Fruit fly (Drosophila melanogaster) Kc167 (cell line): ENCODE results near the gene gammaTub23C.

Source experiments
- Myc ChIP-seq: fragments of >200 bp; optimal IDR thresholded peaks from 2 replicates; lab custom pipeline; 2017; ENCODE audit warnings: missing external identifiers
- Sin3A ChIP-seq: fragments of >200 bp; optimal IDR thresholded peaks from 2 replicates; lab custom pipeline; 2018; ENCODE audit warnings: missing external identifiers
- h ChIP-seq: fragments of >200 bp; optimal IDR thresholded peaks from 3 replicates; lab custom pipeline; 2018; ENCODE audit warnings: missing external identifiers
- insv ChIP-seq: fragments of >200 bp; optimal IDR thresholded peaks from 3 replicates; lab custom pipeline; 2018; ENCODE audit warnings: missing external identifiers
- psq ChIP-seq: fragments of >200 bp; optimal IDR thresholded peaks from 2 replicates; lab custom pipeline; 2017; ENCODE audit warnings: missing external identifiers
- ttk ChIP-seq: sonication (Bioruptor generic); optimal IDR thresholded peaks from 2 replicates; lab custom pipeline; 2017; ENCODE audit warnings: missing external identifiers

DNA sequence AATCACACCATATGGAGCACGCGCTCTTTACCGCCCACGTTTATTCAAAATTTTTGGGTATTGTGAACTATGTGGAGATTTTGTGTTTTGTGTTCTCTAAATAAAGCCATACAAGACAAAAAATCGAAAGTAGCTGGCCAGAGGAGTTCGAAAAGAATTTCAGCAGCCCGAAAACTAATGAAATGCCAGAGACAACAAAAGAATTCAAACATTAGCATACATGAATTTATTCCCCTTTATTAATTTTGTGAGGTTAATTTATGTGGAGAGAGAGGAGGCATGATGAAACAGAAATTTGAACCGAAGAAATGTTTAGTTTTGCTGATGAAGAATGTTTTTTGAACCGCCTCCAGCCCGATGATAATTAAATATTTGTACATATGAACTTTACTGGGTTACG lies 33.5 kb downstream of the gammaTub23C start:
- TF ChIP-seq insv (lab: Kevin White, UChicago): no peak
- no peak for TF ChIP-seq h (lab: Kevin White, UChicago)
- no peak for TF ChIP-seq Myc (lab: Kevin White, UChicago)
- TF ChIP-seq psq (lab: Kevin White, UChicago): no peak
- no peak for TF ChIP-seq ttk (lab: Kevin White, UChicago)
- TF ChIP-seq Sin3A (lab: Kevin White, UChicago): no peak
